Worm (Caenorhabditis elegans) whole organism, L1 larva: ENCODE results near the gene W06B4.1.

Source experiments
- nhr-77 ChIP-seq: fragments of 150-350 bp; optimal IDR thresholded peaks from 2 replicates; lab custom pipeline; 2014; ENCODE audit warnings: missing biosample characterization, missing genetic modification characterization
- tlp-1 ChIP-seq: fragments of 150-350 bp; optimal IDR thresholded peaks from 2 replicates; lab custom pipeline; 2014; ENCODE audit warnings: missing biosample characterization, missing genetic modification characterization

DNA sequence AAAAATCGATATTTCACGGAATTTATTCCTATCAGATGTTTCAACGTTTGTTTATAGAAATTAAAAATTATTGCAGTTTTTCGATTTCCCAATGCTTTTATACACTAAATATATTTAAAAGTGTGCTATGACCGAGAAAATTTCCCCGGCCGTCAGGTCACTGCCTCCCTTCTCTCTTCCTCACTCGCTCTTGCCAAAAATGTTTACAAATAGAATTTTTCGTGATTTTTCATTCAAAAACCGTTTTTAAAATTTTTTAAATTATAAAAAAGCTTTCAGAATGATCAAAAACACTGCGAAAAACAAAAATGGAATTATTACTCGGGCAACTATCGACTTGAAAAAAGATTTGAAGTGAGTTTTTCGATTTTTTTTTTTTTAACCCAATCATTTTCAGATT lies 10.5 kb upstream of the W06B4.1 start, which contains the start of the genes T12C9.7 and vps-18:
- TF ChIP-seq nhr-77 (tag; lab: Kevin White, UChicago) (no peak), tlp-1 (tag; lab: Kevin White, UChicago) (no peak)
